Worm (Caenorhabditis elegans): ENCODE data around the gene pqn-32.

- TF ChIP-seq nhr-10 (tag; optimal IDR thresholded peaks at IDR 0.05) (no peak), unc-39 (tag; optimal IDR thresholded peaks at IDR 0.05) (no peak), zag-1 (tag; optimal IDR thresholded peaks at IDR 0.05) (no peak), ama-1 (optimal IDR thresholded peaks at IDR 0.05) (no peak), egl-27 (tag; optimal IDR thresholded peaks at IDR 0.05) (no peak), unc-62 (GFP tag; optimal IDR thresholded peaks at IDR 0.05) (no peak), mab-5 (tag; optimal IDR thresholded peaks at IDR 0.05) (no peak), Y55F3AM.14 (GFP tag; optimal IDR thresholded peaks at IDR 0.05) (no peak), sem-4 (tag; optimal IDR thresholded peaks at IDR 0.05) (no peak), blmp-1 (tag; optimal IDR thresholded peaks at IDR 0.05; ENCODE audit: insufficient read depth) (peak; percentile 73), nhr-77 (tag; optimal IDR thresholded peaks at IDR 0.05) (no peak), lin-11 (tag; optimal IDR thresholded peaks at IDR 0.05) (no peak), skn-1 (tag; optimal IDR thresholded peaks at IDR 0.05) (no peak), ZK546.5 (tag; optimal IDR thresholded peaks at IDR 0.05) (no peak)
These were observed 42.1 kb downstream of the pqn-32 start for ce11 chrII:13149965-13150364.

All from whole organism, L2 larva.